Worm (Caenorhabditis elegans) whole organism, L3 larva: Measurements from ENCODE around the gene ZK1240.9.

ENCODE experiments used
- elt-3 ChIP-seq, 3 experiments: fragments of 150-350 bp in 1 of 3; sonication (generic microtip) in 2 of 3; optimal IDR thresholded peaks; 2 replicates in 2 of 3; 4 replicates in 1 of 3; lab custom pipeline; 2014 to 2017; ENCODE audit warnings: missing biosample characterization in 3 of 3, missing genetic modification characterization in 3 of 3
- fkh-10 ChIP-seq: sonication (generic microtip); optimal IDR thresholded peaks from 2 replicates; lab custom pipeline; 2017; ENCODE audit warnings: missing biosample characterization, missing genetic modification reagents, missing genetic modification characterization
- jun-1 ChIP-seq: fragments of 150-350 bp; optimal IDR thresholded peaks from 2 replicates; lab custom pipeline; 2014; ENCODE audit warnings: missing biosample characterization, missing genetic modification reagents, missing genetic modification characterization
- lin-39 ChIP-seq: fragments of 150-350 bp; optimal IDR thresholded peaks from 2 replicates; lab custom pipeline; 2018; ENCODE audit warnings: missing biosample characterization, missing genetic modification reagents, missing genetic modification characterization
- nhr-11 ChIP-seq: fragments of 150-350 bp; optimal IDR thresholded peaks from 2 replicates; lab custom pipeline; 2014; ENCODE audit warnings: missing biosample characterization, missing genetic modification characterization
- nhr-237 ChIP-seq: fragments of 150-350 bp; optimal IDR thresholded peaks from 2 replicates; lab custom pipeline; 2014; ENCODE audit warnings: missing biosample characterization, missing genetic modification characterization
- nhr-25 ChIP-seq: sonication (generic microtip); optimal IDR thresholded peaks from 2 replicates; lab custom pipeline; 2017; ENCODE audit warnings: missing biosample characterization, missing genetic modification characterization
- nhr-28 ChIP-seq: fragments of 150-350 bp; optimal IDR thresholded peaks from 2 replicates; lab custom pipeline; 2014; ENCODE audit warnings: missing biosample characterization, missing genetic modification characterization
- nhr-77 ChIP-seq: fragments of 150-350 bp; optimal IDR thresholded peaks from 2 replicates; lab custom pipeline; 2014; ENCODE audit warnings: missing biosample characterization, missing genetic modification characterization
- snpc-4 ChIP-seq: fragments of 150-350 bp; optimal IDR thresholded peaks from 2 replicates; lab custom pipeline; 2014; ENCODE audit warnings: missing biosample characterization, missing genetic modification characterization
- tbx-2 ChIP-seq: sonication (generic microtip); optimal IDR thresholded peaks from 2 replicates; lab custom pipeline; 2016; ENCODE audit warnings: mild to moderate bottlenecking, missing genetic modification characterization, missing compliant biosample characterization
- unc-62 ChIP-seq: fragments of 150-350 bp; sonication (generic microtip); optimal IDR thresholded peaks from 4 replicates; lab custom pipeline; 2014; ENCODE audit warnings: missing biosample characterization, missing genetic modification reagents, missing genetic modification characterization

DNA sequence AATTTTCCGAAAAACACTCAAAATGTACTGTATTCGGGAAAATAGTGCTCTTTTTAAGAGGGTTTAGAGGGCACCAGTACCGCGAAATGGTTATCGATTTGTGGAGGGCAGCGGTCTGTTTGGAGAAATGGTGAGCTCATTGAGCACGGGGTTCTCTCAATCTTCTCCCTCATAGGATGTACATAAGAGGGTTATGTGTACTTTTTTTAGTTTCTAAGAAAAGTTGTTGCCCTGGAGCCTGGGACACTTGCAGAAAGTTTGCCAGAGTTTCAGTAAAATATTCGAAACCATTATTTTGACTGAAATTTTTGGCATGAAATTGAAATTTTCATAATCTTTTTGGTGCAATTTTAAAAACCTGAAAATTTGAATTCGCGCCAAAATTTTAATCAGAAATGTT lies 34.6 kb downstream of the ZK1240.9 start, which contains the start of gene F43C11.10:
- no peak for TF ChIP-seq fkh-10 (GFP tag; lab: Kevin White, UChicago)
- TF ChIP-seq snpc-4 (tag; lab: Kevin White, UChicago), result no peak
- no peak for TF ChIP-seq nhr-28
- TF ChIP-seq tbx-2 (tag; lab: Kevin White, UChicago), result no peak
- TF ChIP-seq lin-39 (tag; lab: Kevin White, UChicago), result no peak
- TF ChIP-seq jun-1 (tag; lab: Kevin White, UChicago), result no peak
- TF ChIP-seq nhr-25 (tag; lab: Kevin White, UChicago), result no peak
- no peak for TF ChIP-seq nhr-77 (tag; lab: Kevin White, UChicago)
- no peak for TF ChIP-seq unc-62 (GFP tag; lab: Kevin White, UChicago)
- TF ChIP-seq elt-3 (tag; optimal IDR thresholded peaks at IDR 0.05; lab: Kevin White, UChicago), result no peak
- TF ChIP-seq nhr-11 (tag; lab: Kevin White, UChicago), result no peak
- no peak for TF ChIP-seq nhr-237 (tag; lab: Kevin White, UChicago)
